Fruit fly (Drosophila melanogaster): ENCODE data around the gene Acat1.

dm6 chrX:7909069-7909389 lies 20.4 kb upstream of the Acat1 start:
- TF ChIP-seq Hr39 (GFP tag; optimal IDR thresholded peaks at IDR 0.05) (no peak), CG9139 (GFP tag; optimal IDR thresholded peaks at IDR 0.05) (no peak), fd85E (GFP tag; optimal IDR thresholded peaks at IDR 0.05) (no peak), Blimp-1 (GFP tag; optimal IDR thresholded peaks at IDR 0.05) (no peak), topi (GFP tag; optimal IDR thresholded peaks at IDR 0.05) (no peak), eg (GFP tag; IDR thresholded peaks at IDR 0.05) (no peak), CG16779 (tag; optimal IDR thresholded peaks at IDR 0.05) (no peak)

Data from whole organism, prepupa.